Fruit fly (Drosophila melanogaster): ENCODE measurements around the gene CG44215.
A peak's percentile ranks its signal among the peaks of the same experiment; 100 is the strongest.

CG44215 gene

dm6 chr3R:14125479-14126121 is 28.6 kb downstream of the CG44215 start, which contains the start of the genes 140up and Polr2B (continued):
- TF ChIP-seq CG1024 (GFP tag; IDR thresholded peaks at IDR 0.05) (peak; percentile 80; the same call in 1 of the 2 replicates), run (tag; optimal IDR thresholded peaks at IDR 0.05) (peak; percentile 63), CG11085 (GFP tag; IDR thresholded peaks at IDR 0.05) (peak; percentile 94), ham (GFP tag; IDR thresholded peaks at IDR 0.05) (peak; percentile 79), tap (tag; optimal IDR thresholded peaks at IDR 0.05) (peak; percentile 88), CG1792 (GFP tag; optimal IDR thresholded peaks at IDR 0.05) (peak; percentile 47), CG11456 (GFP tag; IDR thresholded peaks at IDR 0.05) (peak; percentile 94), cas (GFP tag; IDR thresholded peaks at IDR 0.05) (peak; percentile 78), kah (GFP tag; optimal IDR thresholded peaks at IDR 0.05) (peak; percentile 76), CoRest (tag; optimal IDR thresholded peaks at IDR 0.05) (peak; percentile 97), Myb (GFP tag; optimal IDR thresholded peaks at IDR 0.05) (peak; percentile 46), sima (GFP tag; optimal IDR thresholded peaks at IDR 0.05) (no peak), CkIIα-i1 (GFP tag; IDR thresholded peaks at IDR 0.05) (peak; percentile 57; the same call in 1 of the 2 replicates), disco-r (GFP tag; optimal IDR thresholded peaks at IDR 0.05) (peak; percentile 1), ems (GFP tag; optimal IDR thresholded peaks at IDR 0.05) (peak; percentile 82), CG4707 (GFP tag; optimal IDR thresholded peaks at IDR 0.05) (peak; percentile 15), CG6254 (GFP tag; optimal IDR thresholded peaks at IDR 0.05) (peak; percentile 76), CG34224 (GFP tag; IDR thresholded peaks at IDR 0.05; ENCODE audit: partially characterized antibody) (no peak), Spps (tag; optimal IDR thresholded peaks at IDR 0.05) (peak; percentile 84), Xrp1 (GFP tag; IDR thresholded peaks at IDR 0.05) (peak; percentile 97), Dbx (GFP tag; IDR thresholded peaks at IDR 0.05) (peak; percentile 97), jigr1 (GFP tag; IDR thresholded peaks at IDR 0.05) (peak; percentile 80; the same call in 2 of the 3 replicates), CG12391 (tag; optimal IDR thresholded peaks at IDR 0.05) (peak; percentile 97), CG32767 (GFP tag; IDR thresholded peaks at IDR 0.05) (peak; percentile 86), CG8478 (optimal IDR thresholded peaks at IDR 0.05) (no peak), tin (GFP tag; optimal IDR thresholded peaks at IDR 0.05) (peak; percentile 94), gem (tag; optimal IDR thresholded peaks at IDR 0.05) (peak; percentile 97), br (optimal IDR thresholded peaks at IDR 0.05) (no peak), Asciz (GFP tag; optimal IDR thresholded peaks at IDR 0.05) (peak; percentile 83), BEAF-32 (GFP tag; optimal IDR thresholded peaks at IDR 0.05) (peak; percentile 27), bsh (GFP tag; optimal IDR thresholded peaks at IDR 0.05) (peak in 1 of 2 experiments; percentile 93), unpg (GFP tag; optimal IDR thresholded peaks at IDR 0.05) (peak; percentile 92), CG14965 (GFP tag; optimal IDR thresholded peaks at IDR 0.05; ENCODE audit: borderline replicate concordance) (no peak), trem (tag; optimal IDR thresholded peaks at IDR 0.05) (peak; percentile 94), inv (GFP tag; IDR thresholded peaks at IDR 0.05; ENCODE audit: partially characterized antibody) (no peak), Oli (tag; optimal IDR thresholded peaks at IDR 0.05) (peak; percentile 92), hbn (GFP tag; IDR thresholded peaks at IDR 0.05; ENCODE audit: partially characterized antibody) (no peak), schlank (tag; optimal IDR thresholded peaks at IDR 0.05) (peak; percentile 74), sob (GFP tag; IDR thresholded peaks at IDR 0.05) (peak; percentile 98), Nf-YA (GFP tag; IDR thresholded peaks at IDR 0.05) (peak; percentile 79), repo (GFP tag; optimal IDR thresholded peaks at IDR 0.05) (peak; percentile 11), lilli (GFP tag; optimal IDR thresholded peaks at IDR 0.05) (peak; percentile 89), nau (GFP tag; optimal IDR thresholded peaks at IDR 0.05) (peak; percentile 76), CG1529 (GFP tag; optimal IDR thresholded peaks at IDR 0.05) (peak; percentile 81), CG3281 (GFP tag; optimal IDR thresholded peaks at IDR 0.05) (peak; percentile 92), Nf-YC (tag; optimal IDR thresholded peaks at IDR 0.05) (peak; percentile 86), Nf-YB (GFP tag; optimal IDR thresholded peaks at IDR 0.05) (peak; percentile 70), lab (GFP tag; optimal IDR thresholded peaks at IDR 0.05) (peak; percentile 95), fru (optimal IDR thresholded peaks at IDR 0.05) (no peak), HLHmδ (GFP tag; optimal IDR thresholded peaks at IDR 0.05) (no peak)

Measured in whole organism, embryonic.